Fruit fly (Drosophila melanogaster) whole organism, wandering third instar larva: Measurements from ENCODE around the gene CG6788.

Experiments used
- Abd-B ChIP-seq: fragments of >200 bp; optimal IDR thresholded peaks from 2 replicates; lab custom pipeline; 2017; ENCODE audit warnings: missing biosample characterization, missing genetic modification characterization
- Dfd ChIP-seq: fragments of >200 bp; optimal IDR thresholded peaks from 2 replicates; lab custom pipeline; 2017; ENCODE audit warnings: missing biosample characterization, missing genetic modification characterization
- Hnf4 ChIP-seq: fragments of 200-800 bp; sonication (Bioruptor generic); optimal IDR thresholded peaks from 2 replicates; lab custom pipeline; 2016; ENCODE audit warnings: missing biosample characterization, mild to moderate bottlenecking, missing genetic modification characterization
- Hr78 ChIP-seq: fragments of >200 bp; optimal IDR thresholded peaks from 2 replicates; lab custom pipeline; 2017; ENCODE audit warnings: missing biosample characterization, missing genetic modification characterization
- Hr83 ChIP-seq: fragments of 200-300 bp; sonication (Bioruptor generic); optimal IDR thresholded peaks from 2 replicates; lab custom pipeline; 2016; ENCODE audit warnings: missing biosample characterization, mild to moderate bottlenecking, missing genetic modification characterization, moderate library complexity; ENCODE audit not compliant: poor library complexity, severe bottlenecking
- Mio ChIP-seq: sonication (Bioruptor generic); optimal IDR thresholded peaks from 2 replicates; lab custom pipeline; 2016; ENCODE audit warnings: missing biosample characterization, missing genetic modification characterization
- brk ChIP-seq: fragments of 200-800 bp; sonication (Bioruptor generic); optimal IDR thresholded peaks from 2 replicates; lab custom pipeline; 2016; ENCODE audit warnings: missing biosample characterization, mild to moderate bottlenecking, missing genetic modification characterization
- h ChIP-seq: fragments of 200-800 bp; sonication (Bioruptor generic); optimal IDR thresholded peaks from 3 replicates; lab custom pipeline; 2016; ENCODE audit warnings: missing biosample characterization, mild to moderate bottlenecking, missing genetic modification characterization
- lola ChIP-seq: fragments of >200 bp; optimal IDR thresholded peaks from 2 replicates; lab custom pipeline; 2017; ENCODE audit warnings: missing biosample characterization, missing genetic modification characterization
- pan ChIP-seq: fragments of >200 bp; optimal IDR thresholded peaks from 2 replicates; lab custom pipeline; 2017
- psq ChIP-seq: fragments of 200-800 bp; sonication (Bioruptor generic); optimal IDR thresholded peaks from 3 replicates; lab custom pipeline; 2017; ENCODE audit warnings: missing biosample characterization, mild to moderate bottlenecking, missing genetic modification characterization, moderate library complexity
- tai ChIP-seq: sonication (Bioruptor generic); optimal IDR thresholded peaks from 2 replicates; lab custom pipeline; 2016; ENCODE audit warnings: missing biosample characterization, missing genetic modification characterization
- woc ChIP-seq: sonication (Bioruptor generic); optimal IDR thresholded peaks from 2 replicates; lab custom pipeline; 2016; ENCODE audit warnings: missing biosample characterization, mild to moderate bottlenecking, missing genetic modification characterization

dm6 chrX:17885295-17885694 lies 2.7 kb upstream of the CG6788 start:
- TF ChIP-seq pan (lab: Kevin White, UChicago) (no peak), h (GFP tag; lab: Kevin White, UChicago) (no peak), Hnf4 (no peak), psq (peak; percentile 13), brk (no peak), Hr78 (GFP tag; lab: Kevin White, UChicago) (no peak), tai (GFP tag; lab: Kevin White, UChicago) (no peak), Mio (no peak), woc (no peak), lola (GFP tag; lab: Kevin White, UChicago) (no peak), Abd-B (GFP tag; lab: Kevin White, UChicago) (no peak), Hr83 (GFP tag; lab: Kevin White, UChicago) (no peak), Dfd (GFP tag; lab: Kevin White, UChicago) (no peak)
